Fruit fly (Drosophila melanogaster): ENCODE measurements around the gene CG1738.
A peak's percentile ranks its signal among the peaks of the same experiment; 100 is the strongest.

The CG1738 gene

DNA sequence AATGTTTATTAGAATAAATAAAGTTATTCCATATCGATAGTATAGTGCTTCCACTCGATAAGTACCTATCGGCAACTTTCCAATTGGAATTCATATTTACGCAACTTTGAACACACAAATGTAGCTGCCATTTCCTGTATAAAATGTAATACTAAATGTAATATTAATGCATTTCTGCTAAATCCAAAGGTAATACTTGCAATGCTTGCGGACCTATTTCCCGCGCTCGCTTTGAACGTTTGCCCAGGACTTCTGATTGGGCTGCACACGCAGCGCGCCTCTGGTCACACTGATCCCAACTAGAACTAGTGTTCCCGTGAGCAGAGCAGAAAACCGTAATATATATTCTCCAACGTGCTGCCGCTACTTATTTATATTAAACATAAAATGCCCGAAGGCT, 20.5 kb downstream of the CG1738 start, which contains the start of gene dlg1:
Gene dlg1, plus strand, starts transcription at position 292 of the 400 bp plus-strand sequence.
- peak; percentile 51 for TF ChIP-seq bab1 (GFP tag; optimal IDR thresholded peaks at IDR 0.05)
- TF ChIP-seq toe (GFP tag; optimal IDR thresholded peaks at IDR 0.05), result no peak

DNA sequence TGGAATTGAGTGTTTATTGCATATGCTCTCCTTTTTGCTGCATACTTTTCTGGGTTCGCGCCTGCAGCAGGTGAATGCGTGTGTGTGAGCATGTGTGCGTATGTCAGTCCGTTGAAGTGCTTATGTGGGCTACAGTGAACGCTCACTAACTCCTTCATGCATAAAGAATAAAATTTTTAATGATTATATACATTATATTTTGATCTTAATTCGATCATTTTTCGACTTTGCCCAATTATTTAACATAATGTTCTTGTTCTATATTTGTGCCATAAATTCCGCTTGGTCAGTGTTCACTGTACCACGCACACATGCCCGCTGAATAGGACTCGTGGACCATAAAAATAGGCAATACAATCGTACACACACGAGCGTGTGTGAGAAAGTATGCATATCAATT, 21.9 kb downstream of the CG1738 start:
- peak; percentile 33 for TF ChIP-seq CG33017 (tag; optimal IDR thresholded peaks at IDR 0.05)
- TF ChIP-seq cic (GFP tag; optimal IDR thresholded peaks at IDR 0.05), result no peak
- TF ChIP-seq toe (GFP tag; optimal IDR thresholded peaks at IDR 0.05), result no peak
- TF ChIP-seq CG1620 (GFP tag; optimal IDR thresholded peaks at IDR 0.05), result no peak
- no peak for TF ChIP-seq bab1 (GFP tag; optimal IDR thresholded peaks at IDR 0.05)
- TF ChIP-seq kay (GFP tag; ENCODE audit: borderline replicate concordance), result no peak
- TF ChIP-seq Hr96 (GFP tag; optimal IDR thresholded peaks at IDR 0.05), result no peak
- no peak for TF ChIP-seq cnc (optimal IDR thresholded peaks at IDR 0.05)
- TF ChIP-seq CG14711 (tag; optimal IDR thresholded peaks at IDR 0.05), result no peak
- TF ChIP-seq Crg-1 (GFP tag; optimal IDR thresholded peaks at IDR 0.05), result no peak
- TF ChIP-seq Clk (GFP tag; optimal IDR thresholded peaks at IDR 0.05), result no peak
- TF ChIP-seq CG7045 (GFP tag; optimal IDR thresholded peaks at IDR 0.05), result peak; percentile 22
- TF ChIP-seq ovo (GFP tag; optimal IDR thresholded peaks at IDR 0.05), result no peak
- TF ChIP-seq CG7101 (tag; optimal IDR thresholded peaks at IDR 0.05), result peak; percentile 11
- no peak for TF ChIP-seq Mnt (GFP tag; optimal IDR thresholded peaks at IDR 0.05)
- no peak for TF ChIP-seq pad (GFP tag; optimal IDR thresholded peaks at IDR 0.05)

DNA sequence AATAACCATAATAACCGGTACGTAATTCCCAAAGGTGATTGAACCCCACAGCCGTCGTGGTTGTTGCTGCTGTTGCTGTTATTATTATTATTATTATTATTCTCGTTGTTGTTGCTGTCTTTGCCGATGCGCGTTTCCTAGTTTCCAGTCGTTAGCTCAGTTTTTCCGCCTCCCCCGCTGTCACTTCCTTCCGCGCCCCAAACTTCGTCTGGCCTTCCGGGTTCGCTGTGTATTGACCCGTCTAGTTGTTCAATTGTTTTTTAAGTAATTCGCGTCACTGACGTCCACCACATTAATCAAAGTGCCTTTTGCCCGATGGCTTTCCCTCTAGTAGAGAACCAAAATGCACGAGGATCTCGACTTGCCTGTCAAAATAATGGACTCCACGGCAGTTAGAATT, 22.8 kb downstream of the CG1738 start:
- TF ChIP-seq CG7101 (tag; optimal IDR thresholded peaks at IDR 0.05) (no peak), CG1620 (GFP tag; optimal IDR thresholded peaks at IDR 0.05) (no peak), bab1 (GFP tag; optimal IDR thresholded peaks at IDR 0.05) (no peak), CG14711 (tag; optimal IDR thresholded peaks at IDR 0.05) (no peak), Mnt (GFP tag; optimal IDR thresholded peaks at IDR 0.05) (no peak), pad (GFP tag; optimal IDR thresholded peaks at IDR 0.05) (no peak), CG12768 (GFP tag; optimal IDR thresholded peaks at IDR 0.05) (no peak), CG5204 (GFP tag; optimal IDR thresholded peaks at IDR 0.05) (no peak), CG11617 (GFP tag; optimal IDR thresholded peaks at IDR 0.05) (no peak), tj (GFP tag; optimal IDR thresholded peaks at IDR 0.05) (no peak), kay (GFP tag; ENCODE audit: borderline replicate concordance) (no peak), toe (GFP tag; optimal IDR thresholded peaks at IDR 0.05) (no peak), cic (GFP tag; optimal IDR thresholded peaks at IDR 0.05) (no peak), ovo (GFP tag; optimal IDR thresholded peaks at IDR 0.05) (no peak), Crg-1 (GFP tag; optimal IDR thresholded peaks at IDR 0.05) (no peak), Hr96 (GFP tag; optimal IDR thresholded peaks at IDR 0.05) (no peak), CG7045 (GFP tag; optimal IDR thresholded peaks at IDR 0.05) (no peak)

DNA sequence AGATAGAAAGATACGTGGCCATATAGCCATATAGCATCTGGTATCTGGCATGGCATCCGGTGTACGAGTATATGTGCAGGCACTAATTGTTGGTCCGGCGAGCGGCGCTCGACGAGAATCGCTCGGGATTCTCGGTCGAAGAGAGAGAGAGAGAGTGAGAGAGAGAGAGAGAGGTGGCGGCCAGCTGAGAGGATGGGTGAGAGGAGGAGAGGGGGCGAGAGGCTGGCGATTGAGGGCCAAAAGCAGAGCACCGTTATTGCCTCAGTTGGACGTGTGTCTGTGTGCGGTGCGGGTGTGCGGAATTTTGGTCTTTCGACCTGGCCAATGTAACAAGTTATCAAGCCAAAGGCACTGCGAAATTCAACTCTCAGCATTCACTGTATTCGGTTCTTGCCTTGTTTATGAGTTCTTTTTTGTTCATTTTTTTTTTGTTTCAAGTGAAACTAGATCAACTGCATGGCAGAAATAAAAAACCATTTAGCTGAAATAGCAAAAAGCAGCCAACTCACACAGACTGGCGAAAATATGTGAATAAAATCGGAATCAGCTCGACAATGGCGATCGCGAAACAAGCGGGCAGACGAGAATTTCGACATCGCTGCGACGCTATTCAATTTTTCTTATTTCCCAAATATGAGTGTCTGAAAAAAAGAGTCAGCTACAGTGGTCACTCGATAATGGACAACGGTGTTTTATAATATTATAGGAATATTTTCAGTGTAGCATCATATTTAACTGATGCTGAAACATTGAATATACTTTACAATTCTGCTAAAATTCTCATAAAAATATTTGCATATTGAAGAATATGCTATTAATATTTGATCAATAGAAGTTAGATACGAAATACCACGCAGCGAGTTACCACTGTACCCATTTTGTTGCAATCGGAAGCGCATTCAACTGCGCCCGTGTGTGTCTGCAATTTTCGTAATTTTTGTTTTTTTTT, 24.2 kb downstream of the CG1738 start:
- TF ChIP-seq CG11617 (GFP tag; optimal IDR thresholded peaks at IDR 0.05) (peak; percentile 55), Crg-1 (GFP tag; optimal IDR thresholded peaks at IDR 0.05) (peak; percentile 52), Mnt (GFP tag; optimal IDR thresholded peaks at IDR 0.05) (peak; percentile 29), CG1620 (GFP tag; optimal IDR thresholded peaks at IDR 0.05) (peak; percentile 68), Clk (GFP tag; optimal IDR thresholded peaks at IDR 0.05) (no peak), tj (GFP tag; optimal IDR thresholded peaks at IDR 0.05) (peak; percentile 98), CG7101 (tag; optimal IDR thresholded peaks at IDR 0.05) (peak; percentile 68), CG7045 (GFP tag; optimal IDR thresholded peaks at IDR 0.05) (no peak), pad (GFP tag; optimal IDR thresholded peaks at IDR 0.05) (peak; percentile 53), bab1 (GFP tag; optimal IDR thresholded peaks at IDR 0.05) (peak; percentile 95), CG14711 (tag; optimal IDR thresholded peaks at IDR 0.05) (peak; percentile 58), cic (GFP tag; optimal IDR thresholded peaks at IDR 0.05) (no peak)

DNA sequence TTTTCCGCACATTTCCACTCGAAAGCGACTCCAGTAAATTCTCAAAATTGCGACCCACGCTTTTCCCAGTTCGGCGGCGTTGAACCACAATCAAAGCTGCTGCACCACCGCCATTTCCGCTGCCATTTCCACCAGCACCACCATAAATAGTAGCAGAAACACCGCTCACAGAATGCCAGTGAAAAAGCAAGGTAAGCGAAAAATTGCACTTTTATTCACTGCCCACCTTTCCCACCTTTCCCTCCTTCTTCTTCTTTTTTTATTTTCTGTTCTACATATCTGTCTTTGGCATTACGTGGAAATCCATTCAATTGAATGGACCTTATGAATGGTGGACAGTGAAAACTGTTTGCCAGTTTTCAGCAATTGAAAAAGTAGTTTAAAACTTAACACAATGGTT, 25.5 kb downstream of the CG1738 start:
- TF ChIP-seq tj (GFP tag; optimal IDR thresholded peaks at IDR 0.05) (peak; percentile 95), pad (GFP tag; optimal IDR thresholded peaks at IDR 0.05) (no peak)

DNA sequence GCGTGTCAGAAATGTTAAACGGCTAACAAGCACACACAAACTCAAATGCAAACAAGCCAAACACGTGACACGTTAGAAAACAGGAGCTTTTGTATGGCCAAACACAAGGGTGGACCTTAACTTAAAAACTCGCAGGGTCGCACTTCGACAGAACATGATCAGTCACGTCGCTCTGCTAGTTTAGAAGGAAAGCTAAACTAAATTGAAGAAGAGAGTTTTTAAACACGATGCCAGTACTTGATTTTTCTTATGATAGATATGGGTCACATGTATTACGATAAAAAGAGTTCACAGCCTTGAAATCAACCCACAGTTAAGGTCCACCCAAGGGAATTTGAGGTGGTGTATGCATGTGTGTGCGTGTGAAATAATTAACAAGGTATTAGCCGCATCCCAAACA, 29.5 kb downstream of the CG1738 start:
- TF ChIP-seq CG5204 (GFP tag; optimal IDR thresholded peaks at IDR 0.05), result peak; percentile 15
- peak; percentile 72 for TF ChIP-seq CG7101 (tag; optimal IDR thresholded peaks at IDR 0.05)
- TF ChIP-seq ovo (GFP tag; optimal IDR thresholded peaks at IDR 0.05), result no peak
- TF ChIP-seq CG12768 (GFP tag; optimal IDR thresholded peaks at IDR 0.05), result no peak
- no peak for TF ChIP-seq bab1 (GFP tag; optimal IDR thresholded peaks at IDR 0.05)
- TF ChIP-seq CG11617 (GFP tag; optimal IDR thresholded peaks at IDR 0.05), result no peak
- no peak for TF ChIP-seq Crg-1 (GFP tag; optimal IDR thresholded peaks at IDR 0.05)
- no peak for TF ChIP-seq Clk (GFP tag; optimal IDR thresholded peaks at IDR 0.05)
- peak; percentile 41 for TF ChIP-seq CG33017 (tag; optimal IDR thresholded peaks at IDR 0.05)
- TF ChIP-seq tj (GFP tag; optimal IDR thresholded peaks at IDR 0.05), result no peak
- TF ChIP-seq cnc (optimal IDR thresholded peaks at IDR 0.05), result no peak
- peak; percentile 11 for TF ChIP-seq CG7045 (GFP tag; optimal IDR thresholded peaks at IDR 0.05)
- TF ChIP-seq Hr96 (GFP tag; optimal IDR thresholded peaks at IDR 0.05), result peak; percentile 9
- TF ChIP-seq cic (GFP tag; optimal IDR thresholded peaks at IDR 0.05), result no peak
- TF ChIP-seq CG1620 (GFP tag; optimal IDR thresholded peaks at IDR 0.05), result no peak
- TF ChIP-seq pad (GFP tag; optimal IDR thresholded peaks at IDR 0.05), result no peak
- TF ChIP-seq Mnt (GFP tag; optimal IDR thresholded peaks at IDR 0.05), result no peak
- TF ChIP-seq toe (GFP tag; optimal IDR thresholded peaks at IDR 0.05), result no peak
- no peak for TF ChIP-seq CG14711 (tag; optimal IDR thresholded peaks at IDR 0.05)
- TF ChIP-seq kay (GFP tag; ENCODE audit: borderline replicate concordance), result no peak
